Worm (Caenorhabditis elegans): Measurements from ENCODE around the gene T25B6.6.

The T25B6.6 gene

DNA sequence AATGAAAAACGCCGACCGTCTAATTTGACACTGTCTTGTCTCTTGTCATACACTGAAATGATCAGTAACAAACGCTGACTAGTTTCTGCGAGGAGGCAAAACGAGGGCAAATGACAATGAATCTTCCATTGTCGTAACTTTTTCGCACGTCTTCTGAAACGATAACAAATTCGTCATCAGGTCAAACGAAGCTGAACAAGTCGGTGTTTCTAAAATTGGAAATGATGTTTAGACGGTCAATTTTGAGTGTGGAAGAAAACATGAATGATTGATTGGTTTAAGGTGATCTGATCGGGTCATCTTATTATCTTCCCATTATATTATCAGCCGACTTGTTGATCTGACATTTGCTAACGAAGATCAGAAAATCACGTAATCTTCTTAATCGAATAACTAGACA, 30.7 kb upstream of the T25B6.6 start:
- no peak for TF ChIP-seq ceh-9 (tag; optimal IDR thresholded peaks at IDR 0.05)
- TF ChIP-seq C38D4.7 (GFP tag; optimal IDR thresholded peaks at IDR 0.05) = no peak
- TF ChIP-seq ceh-2 (tag; optimal IDR thresholded peaks at IDR 0.05) = no peak
- no peak for TF ChIP-seq F13H6.1 (tag; optimal IDR thresholded peaks at IDR 0.05)
- no peak for TF ChIP-seq ets-4 (tag; optimal IDR thresholded peaks at IDR 0.05)
- no peak for TF ChIP-seq nhr-11 (tag; optimal IDR thresholded peaks at IDR 0.05)
- no peak for TF ChIP-seq elt-2 (tag; optimal IDR thresholded peaks at IDR 0.05)
- TF ChIP-seq ama-1 (optimal IDR thresholded peaks at IDR 0.05) = no peak
- TF ChIP-seq pros-1 (tag; optimal IDR thresholded peaks at IDR 0.05) = no peak
- TF ChIP-seq T23F11.4 (GFP tag; optimal IDR thresholded peaks at IDR 0.05) = no peak

DNA sequence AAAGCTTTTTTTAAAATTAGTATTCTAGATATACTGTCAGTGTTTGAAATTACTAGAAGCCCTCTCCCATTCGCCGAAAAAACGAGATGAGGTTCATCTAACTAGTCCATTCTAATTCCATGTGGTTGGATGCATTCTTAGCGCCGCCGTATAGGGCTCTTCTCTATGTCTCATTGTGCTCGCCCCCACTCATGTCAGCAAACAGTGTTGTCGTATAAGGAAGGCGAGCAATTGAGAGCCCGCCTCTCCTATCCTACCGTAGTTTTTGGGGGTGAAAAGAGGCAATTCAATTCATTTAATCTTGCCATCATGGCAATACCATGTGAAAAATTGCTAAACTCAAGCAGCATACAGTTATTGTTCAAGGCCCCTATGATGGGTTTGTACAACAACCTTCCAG, 26.0 kb upstream of the T25B6.6 start, which contains the start of gene F47E1.20:
F47E1.20 (plus strand) TSS at position 301 of the 400 bp plus-strand sequence.
- TF ChIP-seq lin-11 (tag; optimal IDR thresholded peaks at IDR 0.05) = no peak
- no peak for TF ChIP-seq fkh-6 (tag; optimal IDR thresholded peaks at IDR 0.05)
- TF ChIP-seq elt-2 (tag; optimal IDR thresholded peaks at IDR 0.05) = no peak
- TF ChIP-seq fax-1 (tag; optimal IDR thresholded peaks at IDR 0.05) = no peak

DNA sequence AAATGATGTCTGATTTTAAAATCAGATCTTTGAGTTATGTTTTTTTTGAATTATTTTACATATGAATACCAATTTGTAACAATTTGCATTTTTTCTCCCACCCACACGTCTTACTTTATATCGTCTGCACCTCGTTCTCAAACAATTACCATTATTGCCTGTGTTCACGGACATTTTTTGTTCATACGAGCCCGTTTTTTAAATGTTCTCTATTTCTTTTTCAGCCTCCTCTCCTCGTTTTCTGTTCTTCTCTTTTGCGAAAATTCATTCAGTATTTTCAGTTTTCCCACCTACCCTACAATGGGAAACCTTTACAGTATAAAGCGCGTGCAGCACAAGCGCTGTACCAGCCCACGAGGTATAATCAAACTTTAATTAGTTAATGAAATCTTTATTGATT, 23.2 kb upstream of the T25B6.6 start, which contains the start of gene prdm-14:
prdm-14 (plus strand) TSS at position 301 of the 400 bp plus-strand sequence.
- no peak for TF ChIP-seq lin-11 (tag; optimal IDR thresholded peaks at IDR 0.05)
- no peak for TF ChIP-seq nhr-232 (tag; optimal IDR thresholded peaks at IDR 0.05)
- no peak for TF ChIP-seq nhr-11 (tag; optimal IDR thresholded peaks at IDR 0.05)
- no peak for TF ChIP-seq gmeb-2 (tag; optimal IDR thresholded peaks at IDR 0.05)
- no peak for TF ChIP-seq lim-6 (tag; optimal IDR thresholded peaks at IDR 0.05)
- TF ChIP-seq ceh-48 (tag; optimal IDR thresholded peaks at IDR 0.05) = no peak
- no peak for TF ChIP-seq dve-1 (tag; optimal IDR thresholded peaks at IDR 0.05)
- no peak for TF ChIP-seq pha-2 (tag; optimal IDR thresholded peaks at IDR 0.05)
- TF ChIP-seq T23F11.4 (GFP tag; optimal IDR thresholded peaks at IDR 0.05) = no peak
- TF ChIP-seq K02D7.2 (tag; optimal IDR thresholded peaks at IDR 0.05) = no peak
- TF ChIP-seq eyg-1 (tag; optimal IDR thresholded peaks at IDR 0.05) = no peak

DNA sequence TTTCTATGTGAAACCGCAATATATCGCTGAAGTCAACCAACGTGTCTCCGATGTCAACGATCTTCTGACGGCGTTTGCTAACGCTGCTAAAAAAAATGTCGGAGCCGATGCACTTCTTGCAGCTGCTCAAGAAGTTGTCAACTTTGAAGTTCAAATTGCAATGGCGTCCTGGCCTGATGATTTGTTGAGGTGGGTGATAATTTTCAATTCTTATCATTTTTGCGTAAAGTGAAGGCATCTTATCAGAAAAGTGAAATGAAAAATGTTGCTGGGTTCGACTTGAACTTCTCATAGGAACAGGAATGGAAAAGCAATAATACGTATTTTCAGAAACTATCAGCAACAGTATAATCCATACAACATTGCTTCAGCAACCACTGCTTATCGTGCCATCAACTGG, 13.6 kb upstream of the T25B6.6 start:
- TF ChIP-seq ahr-1 (tag; optimal IDR thresholded peaks at IDR 0.05) = no peak
- no peak for TF ChIP-seq C08G9.2 (tag; optimal IDR thresholded peaks at IDR 0.05)
- TF ChIP-seq pag-3 (tag; optimal IDR thresholded peaks at IDR 0.05; ENCODE audit: borderline replicate concordance) = no peak
- TF ChIP-seq ceh-6 (GFP tag; optimal IDR thresholded peaks at IDR 0.05) = no peak
- TF ChIP-seq che-1 (tag; optimal IDR thresholded peaks at IDR 0.05) = no peak
- no peak for TF ChIP-seq ets-4 (tag; optimal IDR thresholded peaks at IDR 0.05)
- TF ChIP-seq sox-2 (GFP tag; IDR thresholded peaks at IDR 0.05) = no peak
- TF ChIP-seq ttx-3 (tag; optimal IDR thresholded peaks at IDR 0.05) = no peak
- no peak for TF ChIP-seq pat-9 (tag; optimal IDR thresholded peaks at IDR 0.05)
- TF ChIP-seq hlh-8 (tag; optimal IDR thresholded peaks at IDR 0.05) = no peak
- no peak for TF ChIP-seq unc-3 (GFP tag; conservative IDR thresholded peaks at IDR 0.05)
- no peak for TF ChIP-seq unc-3 (tag; optimal IDR thresholded peaks at IDR 0.05)

DNA sequence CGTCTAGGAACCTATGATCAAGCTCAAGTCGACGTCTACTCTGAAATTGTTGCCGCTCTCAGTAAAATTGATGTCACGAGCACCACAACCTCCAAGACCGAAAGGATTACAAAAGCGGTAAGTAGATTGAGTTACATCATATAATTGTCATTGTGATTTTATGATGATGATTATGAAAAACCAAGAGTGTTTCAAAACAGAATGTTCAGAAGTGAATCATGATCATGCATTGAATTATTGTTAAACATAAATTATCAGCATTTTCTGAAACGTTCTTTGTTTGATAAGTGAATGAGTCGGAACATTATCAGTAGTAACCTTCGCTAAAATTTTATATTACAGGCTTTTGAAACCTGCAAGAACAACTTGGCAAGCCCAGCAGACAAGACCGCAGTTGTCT, 12.5 kb upstream of the T25B6.6 start:
- no peak for TF ChIP-seq ceh-45 (GFP tag; IDR thresholded peaks at IDR 0.05)
- TF ChIP-seq che-1 (tag; optimal IDR thresholded peaks at IDR 0.05) = no peak
- TF ChIP-seq ztf-16 (tag; optimal IDR thresholded peaks at IDR 0.05) = no peak
- TF ChIP-seq hlh-8 (tag; optimal IDR thresholded peaks at IDR 0.05) = no peak
- no peak for TF ChIP-seq unc-55 (GFP tag; optimal IDR thresholded peaks at IDR 0.05)
- TF ChIP-seq sdc-2 (tag; optimal IDR thresholded peaks at IDR 0.05) = no peak
- no peak for TF ChIP-seq madf-2 (tag; optimal IDR thresholded peaks at IDR 0.05)
- TF ChIP-seq K02D7.2 (tag; optimal IDR thresholded peaks at IDR 0.05) = no peak
- TF ChIP-seq ceh-19 (GFP tag; optimal IDR thresholded peaks at IDR 0.05) = no peak
- TF ChIP-seq T23F11.4 (GFP tag; optimal IDR thresholded peaks at IDR 0.05) = no peak
- no peak for TF ChIP-seq ceh-48 (tag; optimal IDR thresholded peaks at IDR 0.05)
- no peak for TF ChIP-seq unc-3 (GFP tag; conservative IDR thresholded peaks at IDR 0.05)
- no peak for TF ChIP-seq unc-3 (tag; optimal IDR thresholded peaks at IDR 0.05)
- TF ChIP-seq C08G9.2 (tag; optimal IDR thresholded peaks at IDR 0.05) = no peak

Measured in whole organism, late embryonic.